Fruit fly (Drosophila melanogaster) whole organism, embryonic: ENCODE data around the gene CG32246.
A peak's percentile ranks its signal among the peaks of the same experiment; 100 is the strongest.

Source experiments
- Antp ChIP-seq: fragments of 200-800 bp; sonication (Bioruptor generic); optimal IDR thresholded peaks from 3 replicates; lab custom pipeline; 2016; ENCODE audit warnings: missing biosample characterization, missing genetic modification characterization
- Awh ChIP-seq: fragments of 200-800 bp; sonication (Bioruptor generic); IDR thresholded peaks from 2 replicates; pipeline ENCODE4, ENCODE4 v1.3.6; 2022; ENCODE audit warnings: missing biosample characterization, missing genetic modification characterization
- BEAF-32 ChIP-seq: fragments of 200-800 bp; sonication (Bioruptor generic); optimal IDR thresholded peaks from 3 replicates; lab custom pipeline; 2017; ENCODE audit warnings: missing biosample characterization, missing genetic modification characterization, mild to moderate bottlenecking, moderate library complexity, missing genetic modification reagents
- C15 ChIP-seq: fragments of 200-800 bp; sonication (Bioruptor generic); IDR thresholded peaks from 3 replicates; pipeline ENCODE4 v1.3.6; 2022; ENCODE audit warnings: missing biosample characterization, missing genetic modification characterization
- CG10209 ChIP-seq: fragments of 200-800 bp; sonication (Bioruptor generic); optimal IDR thresholded peaks from 3 replicates; lab custom pipeline; 2017; ENCODE audit warnings: missing biosample characterization, mild to moderate bottlenecking, missing genetic modification characterization, missing genetic modification reagents
- CG11696 ChIP-seq: fragments of 200-800 bp; sonication (Bioruptor generic); IDR thresholded peaks from 2 replicates; pipeline ENCODE4 v1.3.6; 2022; ENCODE audit warnings: missing biosample characterization, missing genetic modification characterization
- CG12071 ChIP-seq: fragments of 200-800 bp; sonication (Bioruptor generic); optimal IDR thresholded peaks from 3 replicates; lab custom pipeline; 2018; ENCODE audit warnings: missing biosample characterization, mild to moderate bottlenecking, missing genetic modification characterization
- CG16779 ChIP-seq: fragments of 200-800 bp; sonication (Bioruptor generic); IDR thresholded peaks from 2 replicates; pipeline ENCODE4 v1.3.6; 2022; ENCODE audit warnings: missing biosample characterization, missing genetic modification characterization
- CG16863 ChIP-seq: fragments of 200-800 bp; sonication (Bioruptor generic); optimal IDR thresholded peaks from 3 replicates; lab custom pipeline; 2016; ENCODE audit warnings: missing biosample characterization, missing genetic modification characterization
- CG17385 ChIP-seq: fragments of 200-800 bp; sonication (Bioruptor generic); optimal IDR thresholded peaks from 3 replicates; lab custom pipeline; 2018; ENCODE audit warnings: missing biosample characterization, mild to moderate bottlenecking, missing genetic modification characterization
- CG17802 ChIP-seq: fragments of 200-800 bp; sonication (Bioruptor generic); optimal IDR thresholded peaks from 2 replicates; lab custom pipeline; 2018; ENCODE audit warnings: missing biosample characterization, mild to moderate bottlenecking, missing genetic modification characterization, moderate library complexity
- CG30020 ChIP-seq: fragments of 200-800 bp; optimal IDR thresholded peaks from 2 replicates; lab custom pipeline; 2019; ENCODE audit warnings: missing biosample characterization, mild to moderate bottlenecking, missing genetic modification characterization, moderate library complexity
- CG3163 ChIP-seq: fragments of 200-800 bp; sonication (Bioruptor generic); optimal IDR thresholded peaks from 3 replicates; lab custom pipeline; 2016; ENCODE audit warnings: missing biosample characterization, missing genetic modification characterization
- CG33213 ChIP-seq: fragments of 200-800 bp; sonication (Bioruptor generic); optimal IDR thresholded peaks from 3 replicates; lab custom pipeline; 2016; ENCODE audit warnings: missing biosample characterization, missing genetic modification characterization
- CG3407 ChIP-seq: fragments of 200-800 bp; sonication (Bioruptor generic); optimal IDR thresholded peaks from 2 replicates; lab custom pipeline; 2018; ENCODE audit warnings: missing biosample characterization, mild to moderate bottlenecking, missing genetic modification characterization
- CG5245 ChIP-seq: fragments of 200-800 bp; sonication (Bioruptor generic); optimal IDR thresholded peaks from 3 replicates; lab custom pipeline; 2016; ENCODE audit warnings: missing biosample characterization, missing genetic modification characterization
- CG6654 ChIP-seq: fragments of 200-800 bp; sonication (Bioruptor generic); optimal IDR thresholded peaks from 2 replicates; lab custom pipeline; 2017; ENCODE audit warnings: missing biosample characterization, mild to moderate bottlenecking, missing genetic modification characterization
- CG6813 ChIP-seq: fragments of 200-800 bp; sonication (Bioruptor generic); optimal IDR thresholded peaks from 2 replicates; lab custom pipeline; 2017; ENCODE audit warnings: missing biosample characterization, missing genetic modification characterization, mild to moderate bottlenecking, moderate library complexity, missing genetic modification reagents
- CG7963 ChIP-seq: fragments of 200-800 bp; sonication (Bioruptor generic); IDR thresholded peaks from 3 replicates; pipeline ENCODE4 v1.3.6; 2022; ENCODE audit warnings: missing biosample characterization, missing genetic modification characterization; ENCODE audit not compliant: partially characterized antibody
- CG8089 ChIP-seq: fragments of 200-800 bp; sonication (Bioruptor generic); optimal IDR thresholded peaks from 3 replicates; lab custom pipeline; 2016; ENCODE audit warnings: missing biosample characterization, missing genetic modification characterization
- CG9797 ChIP-seq: fragments of 200-800 bp; sonication (Bioruptor generic); optimal IDR thresholded peaks from 3 replicates; lab custom pipeline; 2018; ENCODE audit warnings: missing biosample characterization, mild to moderate bottlenecking, missing genetic modification characterization
- CG9817 ChIP-seq: fragments of 200-800 bp; sonication (Bioruptor generic); optimal IDR thresholded peaks from 2 replicates; lab custom pipeline; 2018; ENCODE audit warnings: missing biosample characterization, mild to moderate bottlenecking, missing genetic modification characterization, moderate library complexity
- Camta ChIP-seq: fragments of 200-800 bp; sonication (Bioruptor generic); optimal IDR thresholded peaks from 2 replicates; lab custom pipeline; 2016; ENCODE audit warnings: missing biosample characterization, missing genetic modification characterization
- CoRest ChIP-seq: fragments of 200-800 bp; sonication (Bioruptor generic); optimal IDR thresholded peaks from 3 replicates; lab custom pipeline; 2018; ENCODE audit warnings: missing biosample characterization, mild to moderate bottlenecking, missing genetic modification characterization, moderate library complexity
- Dip2 ChIP-seq: fragments of 200-800 bp; sonication (Bioruptor generic); IDR thresholded peaks from 2 replicates; pipeline ENCODE4 v1.3.6; 2022; ENCODE audit warnings: missing biosample characterization, missing genetic modification characterization
- E2f1 ChIP-seq: fragments of 200-800 bp; sonication (Bioruptor generic); IDR thresholded peaks from 2 replicates; pipeline ENCODE4 v1.3.6; 2022; ENCODE audit warnings: missing biosample characterization, missing genetic modification characterization
- E2f2 ChIP-seq: fragments of 200-800 bp; sonication (Bioruptor generic); IDR thresholded peaks from 2 replicates; pipeline ENCODE4 v1.3.6; 2022; ENCODE audit warnings: missing biosample characterization, missing genetic modification characterization
- HLH4C ChIP-seq: fragments of 200-800 bp; sonication (Bioruptor generic); IDR thresholded peaks from 3 replicates; pipeline ENCODE4 v1.3.6; 2022; ENCODE audit warnings: missing biosample characterization, missing genetic modification characterization; ENCODE audit not compliant: partially characterized antibody
- HmgZ ChIP-seq: fragments of 200-800 bp; sonication (Bioruptor generic); optimal IDR thresholded peaks from 2 replicates; lab custom pipeline; 2018; ENCODE audit warnings: missing biosample characterization, mild to moderate bottlenecking, missing genetic modification characterization
- NFAT ChIP-seq: fragments of 200-800 bp; sonication (Bioruptor generic); IDR thresholded peaks from 2 replicates; pipeline ENCODE4 v1.3.6; 2022; ENCODE audit warnings: missing biosample characterization, missing genetic modification characterization
- Nf-YA ChIP-seq: fragments of 200-800 bp; sonication (Bioruptor generic); IDR thresholded peaks from 2 replicates; pipeline ENCODE4 v1.3.6; 2022; ENCODE audit warnings: missing biosample characterization, missing genetic modification characterization
- Rfx ChIP-seq: fragments of 200-800 bp; sonication (Bioruptor generic); IDR thresholded peaks from 2 replicates; pipeline ENCODE4 v1.3.6; 2022; ENCODE audit warnings: missing biosample characterization, missing genetic modification characterization
- Sox102F ChIP-seq: fragments of 200-800 bp; sonication (Bioruptor generic); optimal IDR thresholded peaks from 2 replicates; lab custom pipeline; 2018; ENCODE audit warnings: missing biosample characterization, mild to moderate bottlenecking, missing genetic modification characterization, moderate library complexity
- ase ChIP-seq: fragments of 200-800 bp; sonication (Bioruptor generic); IDR thresholded peaks from 3 replicates; pipeline ENCODE4 v1.3.6; 2022; ENCODE audit warnings: missing biosample characterization, missing genetic modification characterization
- ato ChIP-seq: fragments of 200-800 bp; sonication (Bioruptor generic); IDR thresholded peaks from 2 replicates; pipeline ENCODE4 v1.3.6; 2022; ENCODE audit warnings: missing biosample characterization, missing genetic modification characterization; ENCODE audit not compliant: partially characterized antibody
- cwo ChIP-seq: fragments of 200-800 bp; sonication (Bioruptor generic); optimal IDR thresholded peaks from 3 replicates; lab custom pipeline; 2017; ENCODE audit warnings: missing biosample characterization, missing genetic modification characterization, mild to moderate bottlenecking, moderate library complexity, missing genetic modification reagents
- fd64A ChIP-seq: fragments of 200-800 bp; sonication (Bioruptor generic); optimal IDR thresholded peaks from 3 replicates; lab custom pipeline; 2018; ENCODE audit warnings: missing biosample characterization, mild to moderate bottlenecking, missing genetic modification characterization
- fd96Cb ChIP-seq: fragments of 200-800 bp; sonication (Bioruptor generic); optimal IDR thresholded peaks from 2 replicates; lab custom pipeline; 2018; ENCODE audit warnings: missing biosample characterization, mild to moderate bottlenecking, missing genetic modification characterization, moderate library complexity
- gt ChIP-seq: fragments of 200-800 bp; sonication (Bioruptor generic); IDR thresholded peaks from 2 replicates; pipeline ENCODE4 v1.3.6; 2022; ENCODE audit warnings: missing biosample characterization, missing genetic modification characterization
- hbn ChIP-seq: fragments of 200-800 bp; sonication (Bioruptor generic); IDR thresholded peaks from 2 replicates; pipeline ENCODE4 v1.3.6; 2022; ENCODE audit warnings: missing biosample characterization, missing genetic modification characterization; ENCODE audit not compliant: partially characterized antibody
- ken ChIP-seq: fragments of 200-800 bp; sonication (Bioruptor generic); IDR thresholded peaks from 3 replicates; pipeline ENCODE4 v1.3.6; 2022; ENCODE audit warnings: missing biosample characterization, missing genetic modification characterization
- lab ChIP-seq: fragments of 200-800 bp; sonication (Bioruptor generic); optimal IDR thresholded peaks from 3 replicates; lab custom pipeline; 2017; ENCODE audit warnings: missing biosample characterization, missing genetic modification characterization, mild to moderate bottlenecking, moderate library complexity, missing genetic modification reagents
- pfk ChIP-seq: fragments of 200-800 bp; sonication (Bioruptor generic); optimal IDR thresholded peaks from 2 replicates; lab custom pipeline; 2018; ENCODE audit warnings: missing biosample characterization, mild to moderate bottlenecking, missing genetic modification characterization, moderate library complexity
- pzg ChIP-seq: fragments of 200-800 bp; sonication (Bioruptor generic); optimal IDR thresholded peaks from 3 replicates; lab custom pipeline; 2018; ENCODE audit warnings: missing biosample characterization, mild to moderate bottlenecking, missing genetic modification characterization, moderate library complexity
- sug ChIP-seq: fragments of 200-800 bp; optimal IDR thresholded peaks from 2 replicates; lab custom pipeline; 2019; ENCODE audit warnings: missing biosample characterization, mild to moderate bottlenecking, missing genetic modification characterization, moderate library complexity
- tgo ChIP-seq: fragments of 200-800 bp; sonication (Bioruptor generic); IDR thresholded peaks from 3 replicates; pipeline ENCODE4 v1.3.6; 2022; ENCODE audit warnings: missing biosample characterization, missing genetic modification characterization
- ttk ChIP-seq: fragments of 200-800 bp; sonication (Bioruptor generic); IDR thresholded peaks from 2 replicates; pipeline ENCODE4 v2.1.2; 2022; ENCODE audit warnings: missing biosample characterization, missing genetic modification characterization
- vvl ChIP-seq: fragments of 200-800 bp; sonication (Bioruptor generic); IDR thresholded peaks from 2 replicates; pipeline ENCODE4 v1.3.6; 2022; ENCODE audit warnings: missing biosample characterization, missing genetic modification characterization
- zf30C ChIP-seq: fragments of 200-800 bp; sonication (Bioruptor generic); optimal IDR thresholded peaks from 3 replicates; lab custom pipeline; 2018; ENCODE audit warnings: missing biosample characterization, mild to moderate bottlenecking, missing genetic modification characterization

Gene CG32246

DNA sequence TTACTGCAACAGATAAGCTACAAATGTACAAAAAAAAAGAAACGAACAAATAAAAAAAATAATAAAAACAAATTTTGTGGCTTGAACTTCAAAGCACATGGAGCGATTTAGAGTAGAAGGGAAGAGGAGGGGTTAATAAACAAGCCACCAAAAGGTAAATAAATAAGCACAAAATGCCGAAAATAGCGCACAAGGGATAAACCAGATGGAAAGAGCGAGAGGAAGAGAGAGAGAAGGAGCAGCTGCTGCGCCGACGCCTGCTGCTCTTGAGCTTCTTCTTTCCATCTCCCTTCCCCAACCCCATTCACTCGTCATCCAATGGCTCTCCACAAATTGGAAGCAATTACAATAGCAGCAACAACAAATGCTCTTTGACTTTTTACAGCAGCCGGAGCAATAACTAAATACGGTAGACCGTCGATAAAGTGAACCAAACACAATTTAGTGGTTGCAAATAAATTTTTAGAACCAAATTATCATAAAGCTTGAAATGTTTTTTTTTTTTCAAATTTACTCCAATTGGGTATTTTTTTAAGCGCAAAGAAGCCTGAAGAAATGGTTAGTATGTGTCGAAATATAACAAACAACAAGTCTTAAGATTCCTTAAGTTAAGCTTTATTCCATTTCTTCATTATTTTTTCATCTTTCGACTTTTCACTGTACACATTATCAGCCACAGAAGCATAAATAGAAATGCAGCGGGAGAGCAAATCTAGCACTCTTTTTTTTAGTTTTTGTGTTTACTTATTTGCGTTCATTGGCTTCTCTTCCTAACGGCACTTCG lies 3.5 kb downstream of the CG32246 start (continued):
- TF ChIP-seq gt (GFP tag; lab: Robert Waterston, UW) (peak; percentile 71), E2f1 (GFP tag; lab: Robert Waterston, UW) (peak; percentile 83), CG16779 (GFP tag; lab: Robert Waterston, UW) (no peak), ttk (peak; percentile 83), Dip2 (GFP tag; lab: Robert Waterston, UW) (no peak), fd96Cb (tag; lab: Kevin White, UChicago) (peak; percentile 92), HmgZ (peak; percentile 83), Antp (GFP tag; lab: Kevin White, UChicago) (peak; percentile 83), CG17802 (tag; lab: Kevin White, UChicago) (peak; percentile 50), vvl (GFP tag; lab: Robert Waterston, UW) (peak; percentile 92), Awh (GFP tag; lab: Robert Waterston, UW) (no peak), CG8089 (GFP tag; lab: Kevin White, UChicago) (peak; percentile 82), Camta (GFP tag; lab: Kevin White, UChicago) (peak; percentile 92), CG11696 (peak; percentile 55), cwo (GFP tag; lab: Kevin White, UChicago) (peak; percentile 84), CG12071 (GFP tag; lab: Kevin White, UChicago) (peak; percentile 79), fd64A (GFP tag; lab: Kevin White, UChicago) (peak; percentile 70), CG10209 (GFP tag; lab: Kevin White, UChicago) (peak; percentile 88), E2f2 (GFP tag; lab: Robert Waterston, UW) (peak; percentile 68), CG16863 (peak; percentile 90), Rfx (GFP tag; lab: Robert Waterston, UW) (peak; percentile 82), CG6813 (GFP tag; lab: Kevin White, UChicago) (peak; percentile 79), CG9797 (GFP tag; lab: Kevin White, UChicago) (no peak), BEAF-32 (no peak), pzg (no peak), CoRest (peak; percentile 95), Sox102F (GFP tag; lab: Kevin White, UChicago) (peak; percentile 93), CG6654 (GFP tag; lab: Kevin White, UChicago) (peak; percentile 65), CG3407 (peak; percentile 26), CG30020 (tag; lab: Kevin White, UChicago) (peak; percentile 42), Nf-YA (GFP tag; lab: Robert Waterston, UW) (peak; percentile 82), CG17385 (GFP tag; lab: Kevin White, UChicago) (peak; percentile 82), pfk (GFP tag; lab: Kevin White, UChicago) (no peak), lab (peak; percentile 91), CG33213 (GFP tag; lab: Kevin White, UChicago) (peak; percentile 73), ato (GFP tag; lab: Robert Waterston, UW) (no peak), ken (GFP tag; lab: Robert Waterston, UW) (peak; percentile 81; the same call in 2 of the 3 replicates), CG5245 (GFP tag; lab: Kevin White, UChicago) (peak; percentile 84), CG9817 (tag; lab: Kevin White, UChicago) (peak; percentile 82), sug (tag; lab: Kevin White, UChicago) (peak; percentile 67), ase (GFP tag; lab: Robert Waterston, UW) (peak; percentile 77; the same call in 2 of the 3 replicates), HLH4C (GFP tag; lab: Robert Waterston, UW) (no peak), NFAT (GFP tag; lab: Robert Waterston, UW) (peak; percentile 33; the same call in 1 of the 2 replicates), tgo (GFP tag; lab: Robert Waterston, UW) (peak; percentile 89), C15 (GFP tag; lab: Robert Waterston, UW) (peak; percentile 73; the same call in 2 of the 3 replicates), CG7963 (no peak), zf30C (GFP tag; lab: Kevin White, UChicago) (no peak), CG3163 (peak; percentile 84), hbn (GFP tag; lab: Robert Waterston, UW) (no peak)
